Fruit fly (Drosophila melanogaster): Measurements from ENCODE around the gene CG31674.
A peak's percentile ranks its signal among the peaks of the same experiment; 100 is the strongest.

The CG31674 gene

DNA sequence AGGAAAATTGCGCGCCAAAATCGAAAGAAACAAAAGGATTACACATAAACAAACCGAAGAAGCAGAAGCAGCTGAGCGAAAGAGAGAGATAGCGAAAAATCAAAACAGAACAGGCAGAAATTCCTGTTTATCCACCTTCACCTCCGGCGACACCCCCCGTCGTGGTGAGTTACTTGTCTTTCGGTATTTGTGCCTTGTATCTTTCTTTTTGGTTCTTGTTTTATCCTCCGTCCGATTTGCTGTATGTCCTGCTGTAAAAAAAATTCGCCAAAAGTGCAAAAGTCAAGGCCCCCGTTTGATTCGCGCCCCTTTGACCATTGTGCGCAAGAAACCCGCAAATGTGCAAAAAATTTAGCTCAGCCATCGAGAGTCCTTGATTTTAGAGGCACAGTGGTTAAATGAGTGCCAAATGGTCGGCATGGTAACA lies 32.7 kb upstream of the CG31674 start:
- TF ChIP-seq Crg-1 (GFP tag; optimal IDR thresholded peaks at IDR 0.05) (no peak), pad (GFP tag; optimal IDR thresholded peaks at IDR 0.05) (peak; percentile 73)

DNA sequence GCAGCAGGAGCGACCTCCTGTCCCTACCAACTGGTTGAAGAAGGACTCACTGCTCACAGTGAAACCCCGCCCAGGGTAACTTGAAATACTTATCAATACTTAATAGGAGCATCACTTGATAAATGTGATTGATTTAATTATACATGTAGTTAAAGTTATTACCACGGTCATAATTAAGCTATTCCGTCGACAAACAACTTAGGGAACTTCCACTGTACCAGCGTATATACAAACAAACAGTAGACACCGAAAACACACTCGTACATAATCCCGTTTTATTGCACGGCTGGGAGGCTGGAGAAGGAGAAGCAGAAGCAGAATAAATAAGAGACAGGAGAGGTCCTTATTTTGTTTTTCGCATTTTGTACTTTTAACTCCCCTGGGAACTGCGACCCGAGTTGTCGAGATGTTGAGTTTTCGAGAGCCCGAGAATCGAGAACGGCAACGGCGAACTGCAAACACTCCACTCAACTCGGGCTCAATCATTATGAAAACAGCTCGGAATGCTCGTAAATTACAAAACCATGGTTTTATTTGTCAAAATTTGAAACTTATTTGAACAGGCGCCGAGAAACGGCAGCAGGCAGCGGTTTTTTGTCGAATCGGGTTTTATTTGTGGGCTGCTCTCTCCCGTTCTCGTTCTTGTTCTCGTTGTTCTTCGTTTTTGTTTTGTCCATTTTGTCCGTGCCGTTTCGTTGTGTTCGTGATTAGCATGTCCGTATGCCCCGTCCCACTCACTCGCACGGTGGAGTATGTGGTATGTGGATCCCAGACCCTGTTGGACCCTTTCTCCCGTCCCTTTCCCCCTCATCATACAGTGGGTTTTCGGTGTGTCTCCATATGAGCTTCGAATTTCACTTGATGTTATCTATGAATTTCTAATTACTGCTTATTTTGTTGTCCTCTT lies 30.8 kb upstream of the CG31674 start:
- TF ChIP-seq tj (GFP tag; optimal IDR thresholded peaks at IDR 0.05): peak; percentile 46
- peak; percentile 7 for TF ChIP-seq CG14711 (tag; optimal IDR thresholded peaks at IDR 0.05)
- peak; percentile 97 for TF ChIP-seq pad (GFP tag; optimal IDR thresholded peaks at IDR 0.05)
- no peak for TF ChIP-seq bab1 (GFP tag; optimal IDR thresholded peaks at IDR 0.05)
- TF ChIP-seq CG7101 (tag; optimal IDR thresholded peaks at IDR 0.05): no peak
- peak; percentile 3 for TF ChIP-seq CG33017 (tag; optimal IDR thresholded peaks at IDR 0.05)
- TF ChIP-seq ovo (GFP tag; optimal IDR thresholded peaks at IDR 0.05): peak; percentile 4

DNA sequence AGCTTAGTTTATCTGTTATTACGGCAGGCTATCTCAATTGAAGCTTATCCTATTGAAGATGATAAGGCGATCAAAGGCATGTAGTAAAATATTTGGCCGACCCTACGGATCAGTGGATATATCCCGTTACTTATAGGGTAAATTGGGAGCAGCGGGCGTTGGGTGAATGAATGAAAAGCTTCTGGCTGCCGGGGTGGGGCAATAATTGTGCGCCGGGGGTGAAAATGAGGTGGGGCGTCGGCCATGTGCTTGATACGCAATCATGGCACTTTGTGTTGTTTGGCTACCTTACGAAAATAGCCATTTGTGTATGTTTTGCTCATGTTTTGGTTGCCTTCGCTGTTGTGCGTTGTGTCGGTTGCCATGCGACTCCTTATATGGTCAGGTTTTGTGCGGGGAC lies 29.3 kb upstream of the CG31674 start:
- no peak for TF ChIP-seq Hr96 (GFP tag; optimal IDR thresholded peaks at IDR 0.05)

DNA sequence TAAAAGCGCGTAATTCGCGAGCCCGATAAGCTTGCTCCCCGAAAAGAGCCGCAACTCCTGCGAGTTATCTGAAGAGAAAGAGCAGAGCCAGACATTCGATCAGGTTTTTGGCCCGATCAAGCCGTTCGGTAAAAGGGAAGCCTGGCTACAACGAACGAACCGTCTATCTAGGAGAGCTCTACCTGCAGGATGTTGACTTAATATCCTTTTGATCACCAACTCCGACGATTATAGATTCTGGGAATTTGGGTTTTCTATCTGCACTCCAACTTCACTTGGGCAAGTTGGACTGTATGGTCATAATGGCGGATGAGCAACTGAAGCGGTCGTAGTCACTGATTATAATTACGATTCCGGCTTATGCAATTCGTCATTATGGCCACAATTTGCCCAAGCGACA lies 28.9 kb upstream of the CG31674 start:
- TF ChIP-seq CG33017 (tag; optimal IDR thresholded peaks at IDR 0.05) (no peak), bab1 (GFP tag; optimal IDR thresholded peaks at IDR 0.05) (no peak), CG12768 (GFP tag; optimal IDR thresholded peaks at IDR 0.05) (no peak)

DNA sequence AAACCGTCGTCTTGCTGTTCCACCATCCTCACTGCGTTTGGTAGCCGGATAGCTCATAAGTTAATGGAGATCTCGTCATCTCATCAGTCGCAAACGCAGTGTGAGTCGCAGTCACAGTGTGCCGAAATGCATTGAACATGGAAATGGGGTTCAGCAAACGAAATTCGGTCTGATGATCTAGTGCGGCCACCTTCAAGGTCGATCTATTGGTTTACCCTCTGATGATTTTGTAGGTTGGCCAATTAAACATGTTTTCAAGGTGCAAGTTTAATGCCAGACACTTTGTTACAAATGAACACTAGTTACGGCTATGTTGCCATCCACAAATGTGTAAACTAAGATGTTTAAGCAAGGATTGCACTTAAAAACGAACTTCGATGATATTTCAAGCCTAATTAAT lies 28.2 kb upstream of the CG31674 start:
- no peak for TF ChIP-seq pad (GFP tag; optimal IDR thresholded peaks at IDR 0.05)

DNA sequence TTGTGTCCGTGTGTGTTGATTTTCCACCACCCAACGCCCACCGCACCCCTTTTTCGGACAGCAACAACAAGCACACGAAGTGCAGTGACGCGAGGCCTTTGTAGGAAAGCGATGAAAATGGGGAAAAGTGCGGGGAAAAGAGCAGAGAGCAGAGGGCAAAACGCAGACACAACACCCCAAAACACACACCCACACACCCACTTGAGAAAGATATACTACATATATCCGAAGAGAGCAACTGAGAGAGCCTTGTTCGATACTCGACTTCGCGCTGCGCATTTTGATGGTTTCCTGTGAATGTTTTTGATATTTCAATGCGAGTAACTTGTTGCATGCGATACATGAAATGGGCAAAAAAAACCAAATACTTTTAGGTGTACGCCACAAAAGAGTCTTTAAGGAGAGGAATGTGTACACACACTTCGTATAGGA lies 27.3 kb upstream of the CG31674 start:
- TF ChIP-seq Crg-1 (GFP tag; optimal IDR thresholded peaks at IDR 0.05): no peak

DNA sequence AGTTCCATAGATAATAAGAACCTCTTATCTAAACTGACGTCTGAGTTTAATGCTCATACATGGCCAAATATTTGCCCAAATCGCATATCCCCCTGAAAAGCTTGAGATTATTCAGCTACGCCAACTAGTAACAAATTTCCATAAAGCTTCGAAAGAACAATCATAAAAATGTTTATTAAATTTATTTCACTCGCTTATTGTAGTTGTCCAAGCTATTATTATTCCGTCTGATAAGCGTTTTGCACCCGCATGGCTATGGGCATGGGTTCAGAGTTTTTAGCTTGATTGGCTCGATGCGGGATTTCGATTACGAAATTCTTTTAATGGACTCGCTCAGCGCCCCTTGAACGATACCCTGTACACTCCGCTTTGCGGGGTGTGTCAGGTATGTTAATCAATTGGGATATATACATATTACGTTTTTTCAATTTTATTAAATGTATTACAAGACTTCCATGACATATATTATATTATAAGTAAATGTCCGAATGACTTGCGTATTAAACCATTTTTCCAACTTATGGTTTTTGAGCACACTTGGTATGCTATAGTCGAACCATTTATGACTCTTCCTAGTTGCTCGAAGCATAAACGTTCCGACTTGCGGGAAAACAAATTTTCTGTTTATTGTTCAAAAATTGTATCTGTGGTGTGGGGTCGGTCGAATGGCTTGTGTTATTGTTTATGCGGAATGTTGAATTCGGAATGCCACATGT lies 25.3 kb upstream of the CG31674 start:
- TF ChIP-seq cic (GFP tag; optimal IDR thresholded peaks at IDR 0.05): no peak
- TF ChIP-seq toe (GFP tag; optimal IDR thresholded peaks at IDR 0.05): no peak
- peak; percentile 70 for TF ChIP-seq kay (GFP tag; ENCODE audit: borderline replicate concordance)
- peak; percentile 73 for TF ChIP-seq CG12768 (GFP tag; optimal IDR thresholded peaks at IDR 0.05)
- no peak for TF ChIP-seq Clk (GFP tag; optimal IDR thresholded peaks at IDR 0.05)
- no peak for TF ChIP-seq ovo (GFP tag; optimal IDR thresholded peaks at IDR 0.05)
- TF ChIP-seq CG7101 (tag; optimal IDR thresholded peaks at IDR 0.05): peak; percentile 82
- peak; percentile 51 for TF ChIP-seq Crg-1 (GFP tag; optimal IDR thresholded peaks at IDR 0.05)
- TF ChIP-seq pad (GFP tag; optimal IDR thresholded peaks at IDR 0.05): peak; percentile 64
- peak; percentile 20 for TF ChIP-seq Mnt (GFP tag; optimal IDR thresholded peaks at IDR 0.05)
- TF ChIP-seq bab1 (GFP tag; optimal IDR thresholded peaks at IDR 0.05): peak; percentile 91
- peak; percentile 75 for TF ChIP-seq CG11617 (GFP tag; optimal IDR thresholded peaks at IDR 0.05)
- TF ChIP-seq CG33017 (tag; optimal IDR thresholded peaks at IDR 0.05): peak; percentile 72
- peak; percentile 64 for TF ChIP-seq CG5204 (GFP tag; optimal IDR thresholded peaks at IDR 0.05)
- peak; percentile 32 for TF ChIP-seq CG1620 (GFP tag; optimal IDR thresholded peaks at IDR 0.05)
- TF ChIP-seq CG7045 (GFP tag; optimal IDR thresholded peaks at IDR 0.05): peak; percentile 45
- TF ChIP-seq CG14711 (tag; optimal IDR thresholded peaks at IDR 0.05): peak; percentile 81
- TF ChIP-seq Hr96 (GFP tag; optimal IDR thresholded peaks at IDR 0.05): no peak
- TF ChIP-seq tj (GFP tag; optimal IDR thresholded peaks at IDR 0.05): peak; percentile 93
- TF ChIP-seq cnc (optimal IDR thresholded peaks at IDR 0.05): no peak

DNA sequence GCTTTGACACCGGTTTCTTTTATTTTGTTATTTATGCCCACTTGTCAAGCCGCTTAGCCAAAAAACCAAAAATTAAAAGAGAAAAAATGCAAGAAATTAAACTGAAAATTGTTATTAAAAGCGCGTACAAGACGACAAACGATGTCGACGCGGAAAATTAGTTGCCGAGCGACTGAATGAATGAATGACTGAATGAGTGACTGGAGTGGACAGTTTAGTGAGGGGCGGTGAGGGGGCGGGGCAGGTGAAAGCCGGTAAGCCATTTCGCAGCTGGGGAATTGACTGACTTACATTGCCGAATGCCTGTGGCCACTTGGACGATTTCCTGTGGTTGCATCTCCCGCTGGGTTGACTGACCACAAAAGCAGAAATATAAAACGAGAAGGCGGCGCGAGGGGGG lies 24.4 kb upstream of the CG31674 start:
- TF ChIP-seq CG7101 (tag; optimal IDR thresholded peaks at IDR 0.05) (no peak), Hr96 (GFP tag; optimal IDR thresholded peaks at IDR 0.05) (no peak), bab1 (GFP tag; optimal IDR thresholded peaks at IDR 0.05) (no peak), CG1620 (GFP tag; optimal IDR thresholded peaks at IDR 0.05) (no peak), CG5204 (GFP tag; optimal IDR thresholded peaks at IDR 0.05) (no peak), cnc (optimal IDR thresholded peaks at IDR 0.05) (no peak), Mnt (GFP tag; optimal IDR thresholded peaks at IDR 0.05) (no peak), cic (GFP tag; optimal IDR thresholded peaks at IDR 0.05) (no peak), Crg-1 (GFP tag; optimal IDR thresholded peaks at IDR 0.05) (no peak), CG33017 (tag; optimal IDR thresholded peaks at IDR 0.05) (no peak), CG11617 (GFP tag; optimal IDR thresholded peaks at IDR 0.05) (no peak), toe (GFP tag; optimal IDR thresholded peaks at IDR 0.05) (no peak), CG7045 (GFP tag; optimal IDR thresholded peaks at IDR 0.05) (no peak), Clk (GFP tag; optimal IDR thresholded peaks at IDR 0.05) (no peak)

All from whole organism, adult.